Fruit fly (Drosophila melanogaster) whole organism, embryonic: ENCODE results near the gene CG3919.

Experiments used
- Abd-B ChIP-seq: fragments of 200-800 bp; sonication (Bioruptor generic); optimal IDR thresholded peaks from 2 replicates; lab custom pipeline; 2018; ENCODE audit warnings: missing biosample characterization, mild to moderate bottlenecking, missing genetic modification characterization, moderate library complexity
- Ada2b ChIP-seq: fragments of 200-800 bp; sonication (Bioruptor generic); IDR thresholded peaks from 2 replicates; pipeline ENCODE4 v1.3.6; 2022; ENCODE audit warnings: missing biosample characterization, missing genetic modification characterization
- Atf6 ChIP-seq: fragments of 200-800 bp; sonication (Bioruptor generic); IDR thresholded peaks from 2 replicates; pipeline ENCODE4 v1.3.6; 2022; ENCODE audit warnings: missing biosample characterization, missing genetic modification characterization
- B-H2 ChIP-seq: fragments of 200-800 bp; sonication (Bioruptor generic); optimal IDR thresholded peaks from 2 replicates; lab custom pipeline; 2018; ENCODE audit warnings: missing biosample characterization, mild to moderate bottlenecking, missing genetic modification characterization
- CG10654 ChIP-seq: fragments of 200-800 bp; sonication (Bioruptor generic); optimal IDR thresholded peaks from 2 replicates; lab custom pipeline; 2016; ENCODE audit warnings: missing biosample characterization, missing genetic modification characterization
- CG11504 ChIP-seq: fragments of 200-800 bp; sonication (Bioruptor generic); optimal IDR thresholded peaks from 3 replicates; lab custom pipeline; 2019; ENCODE audit warnings: missing biosample characterization, mild to moderate bottlenecking, missing genetic modification characterization, moderate library complexity
- CG12155 ChIP-seq: fragments of 200-800 bp; sonication (Bioruptor generic); optimal IDR thresholded peaks from 3 replicates; lab custom pipeline; 2016; ENCODE audit warnings: missing biosample characterization, missing genetic modification characterization
- CG12236 ChIP-seq: fragments of 200-800 bp; sonication (Bioruptor generic); optimal IDR thresholded peaks from 2 replicates; lab custom pipeline; 2016; ENCODE audit warnings: missing biosample characterization, missing genetic modification characterization
- CG14860 ChIP-seq: fragments of 200-800 bp; sonication (Bioruptor generic); IDR thresholded peaks from 3 replicates; pipeline ENCODE4 v1.3.6; 2022; ENCODE audit warnings: missing biosample characterization, missing genetic modification characterization; ENCODE audit not compliant: partially characterized antibody
- CG15601 ChIP-seq: fragments of 200-800 bp; sonication (Bioruptor generic); optimal IDR thresholded peaks from 3 replicates; lab custom pipeline; 2019; ENCODE audit warnings: missing biosample characterization, mild to moderate bottlenecking, missing genetic modification characterization, moderate library complexity
- CG16813 ChIP-seq: fragments of 200-800 bp; sonication (Bioruptor generic); IDR thresholded peaks from 3 replicates; pipeline ENCODE4 v1.3.6; 2022; ENCODE audit warnings: missing biosample characterization, missing genetic modification characterization; ENCODE audit not compliant: partially characterized antibody
- CG17328 ChIP-seq: fragments of 200-800 bp; sonication (Bioruptor generic); IDR thresholded peaks from 2 replicates; pipeline ENCODE4 v1.3.6; 2022; ENCODE audit warnings: missing biosample characterization, missing genetic modification characterization
- CG2129 ChIP-seq: fragments of 200-800 bp; sonication (Bioruptor generic); IDR thresholded peaks from 2 replicates; pipeline ENCODE4 v1.3.6; 2022; ENCODE audit warnings: missing biosample characterization, missing genetic modification characterization; ENCODE audit not compliant: partially characterized antibody
- CG2875 ChIP-seq: fragments of 200-800 bp; sonication (Bioruptor generic); optimal IDR thresholded peaks from 2 replicates; lab custom pipeline; 2017; ENCODE audit warnings: missing biosample characterization, mild to moderate bottlenecking, missing genetic modification characterization, missing genetic modification reagents
- CG4404 ChIP-seq: fragments of 200-800 bp; sonication (Bioruptor generic); IDR thresholded peaks from 2 replicates; pipeline ENCODE4 v1.3.6; 2022; ENCODE audit warnings: missing biosample characterization, missing genetic modification characterization
- CG4707 ChIP-seq: fragments of 200-800 bp; sonication (Bioruptor generic); optimal IDR thresholded peaks from 2 replicates; lab custom pipeline; 2018; ENCODE audit warnings: missing biosample characterization, mild to moderate bottlenecking, missing genetic modification characterization, moderate library complexity
- CG4730 ChIP-seq: fragments of 200-800 bp; sonication (Bioruptor generic); IDR thresholded peaks from 2 replicates; pipeline ENCODE4 v1.3.6; 2022; ENCODE audit warnings: missing biosample characterization, missing genetic modification characterization
- CG4820 ChIP-seq: fragments of 200-800 bp; sonication (Bioruptor generic); optimal IDR thresholded peaks from 3 replicates; lab custom pipeline; 2016; ENCODE audit warnings: missing biosample characterization, missing genetic modification characterization
- CG6689 ChIP-seq: fragments of 200-800 bp; sonication (Bioruptor generic); IDR thresholded peaks from 2 replicates; pipeline ENCODE4 v1.3.6; 2022; ENCODE audit warnings: missing biosample characterization, missing genetic modification characterization
- CG6765 ChIP-seq: fragments of 200-800 bp; sonication (Bioruptor generic); optimal IDR thresholded peaks from 3 replicates; lab custom pipeline; 2017; ENCODE audit warnings: missing biosample characterization, mild to moderate bottlenecking, missing genetic modification characterization
- CG7963 ChIP-seq: fragments of 200-800 bp; sonication (Bioruptor generic); IDR thresholded peaks from 3 replicates; pipeline ENCODE4 v1.3.6; 2022; ENCODE audit warnings: missing biosample characterization, missing genetic modification characterization; ENCODE audit not compliant: partially characterized antibody
- CG8089 ChIP-seq: fragments of 200-800 bp; sonication (Bioruptor generic); optimal IDR thresholded peaks from 3 replicates; lab custom pipeline; 2016; ENCODE audit warnings: missing biosample characterization, missing genetic modification characterization
- CG9437 ChIP-seq: fragments of 200-800 bp; sonication (Bioruptor generic); optimal IDR thresholded peaks from 2 replicates; lab custom pipeline; 2018; ENCODE audit warnings: missing biosample characterization, mild to moderate bottlenecking, missing genetic modification characterization
- CG9797 ChIP-seq: fragments of 200-800 bp; sonication (Bioruptor generic); optimal IDR thresholded peaks from 3 replicates; lab custom pipeline; 2018; ENCODE audit warnings: missing biosample characterization, mild to moderate bottlenecking, missing genetic modification characterization
- CG9876 ChIP-seq: fragments of 200-800 bp; sonication (Bioruptor generic); optimal IDR thresholded peaks from 2 replicates; lab custom pipeline; 2016; ENCODE audit warnings: missing biosample characterization, missing genetic modification characterization
- CTCF ChIP-seq: fragments of 200-800 bp; sonication (Bioruptor generic); optimal IDR thresholded peaks from 2 replicates; lab custom pipeline; 2017; ENCODE audit warnings: missing biosample characterization, mild to moderate bottlenecking, missing genetic modification characterization, moderate library complexity
- GATAe ChIP-seq: fragments of 200-800 bp; sonication (Bioruptor generic); conservative IDR thresholded peaks from 2 replicates; pipeline ENCODE4 v1.3.6; 2022; ENCODE audit warnings: missing biosample characterization, missing genetic modification characterization
- Lim3 ChIP-seq: fragments of 200-800 bp; sonication (Bioruptor generic); IDR thresholded peaks from 2 replicates; pipeline ENCODE4 v1.3.6; 2022; ENCODE audit warnings: missing biosample characterization, missing genetic modification characterization
- MBD-R2 ChIP-seq: fragments of 200-800 bp; sonication (Bioruptor generic); IDR thresholded peaks from 2 replicates; pipeline ENCODE4 v1.3.6; 2022; ENCODE audit warnings: missing biosample characterization, missing genetic modification characterization
- NFAT ChIP-seq: fragments of 200-800 bp; sonication (Bioruptor generic); IDR thresholded peaks from 2 replicates; pipeline ENCODE4 v1.3.6; 2022; ENCODE audit warnings: missing biosample characterization, missing genetic modification characterization
- Neu2 ChIP-seq: fragments of 200-800 bp; sonication (Bioruptor generic); optimal IDR thresholded peaks from 3 replicates; lab custom pipeline; 2016; ENCODE audit warnings: missing biosample characterization, missing genetic modification characterization, borderline replicate concordance
- Nf-YB ChIP-seq: fragments of 200-800 bp; sonication (Bioruptor generic); optimal IDR thresholded peaks from 3 replicates; lab custom pipeline; 2019; ENCODE audit warnings: missing biosample characterization, mild to moderate bottlenecking, missing genetic modification characterization, moderate library complexity
- Usf ChIP-seq: fragments of 200-800 bp; sonication (Bioruptor generic); optimal IDR thresholded peaks from 2 replicates; lab custom pipeline; 2017; ENCODE audit warnings: missing genotype, missing biosample characterization, missing genetic modification characterization
- ap ChIP-seq: fragments of 200-800 bp; sonication (Bioruptor generic); IDR thresholded peaks from 2 replicates; pipeline ENCODE4 v1.3.6; 2022; ENCODE audit warnings: missing biosample characterization, missing genetic modification characterization
- ato ChIP-seq: fragments of 200-800 bp; sonication (Bioruptor generic); IDR thresholded peaks from 2 replicates; pipeline ENCODE4 v1.3.6; 2022; ENCODE audit warnings: missing biosample characterization, missing genetic modification characterization; ENCODE audit not compliant: partially characterized antibody
- bcd ChIP-seq: fragments of 200-800 bp; sonication (Bioruptor generic); optimal IDR thresholded peaks from 2 replicates; lab custom pipeline; 2017; ENCODE audit warnings: missing biosample characterization, mild to moderate bottlenecking, missing genetic modification characterization
- crc ChIP-seq: fragments of 200-800 bp; sonication (Bioruptor generic); optimal IDR thresholded peaks from 2 replicates; lab custom pipeline; 2016; ENCODE audit warnings: missing biosample characterization, missing genetic modification characterization
- croc ChIP-seq: fragments of 200-800 bp; sonication (Bioruptor generic); conservative IDR thresholded peaks from 3 replicates; pipeline ENCODE4 v1.3.6; 2022; ENCODE audit warnings: missing biosample characterization, missing genetic modification characterization
- gce ChIP-seq: fragments of 200-800 bp; sonication (Bioruptor generic); IDR thresholded peaks from 3 replicates; pipeline ENCODE4 v1.3.6; 2022; ENCODE audit warnings: missing biosample characterization, missing genetic modification characterization
- h ChIP-seq: fragments of >200 bp; optimal IDR thresholded peaks from 2 replicates; lab custom pipeline; 2017
- hb ChIP-seq: fragments of 200-800 bp; sonication (Bioruptor generic); IDR thresholded peaks from 3 replicates; pipeline ENCODE4 v1.3.6; 2022; ENCODE audit warnings: missing biosample characterization, missing genetic modification characterization; ENCODE audit not compliant: partially characterized antibody
- jumu ChIP-seq: fragments of 200-800 bp; sonication (Bioruptor generic); optimal IDR thresholded peaks from 3 replicates; lab custom pipeline; 2016; ENCODE audit warnings: missing biosample characterization, missing genetic modification characterization
- kah ChIP-seq: fragments of 200-800 bp; sonication (Bioruptor generic); optimal IDR thresholded peaks from 2 replicates; lab custom pipeline; 2018; ENCODE audit warnings: missing biosample characterization, mild to moderate bottlenecking, missing genetic modification characterization
- prd ChIP-seq, 3 experiments: fragments of >200 bp in 2 of 3; fragments of 200-800 bp in 1 of 3; sonication (Bioruptor generic) in 1 of 3; optimal IDR thresholded peaks in 2 of 3; IDR thresholded peaks in 1 of 3; 2 replicates in 2 of 3; 3 replicates in 1 of 3; pipeline versions ENCODE4 v1.3.6 to Lab custom; 2017 to 2022; ENCODE audit warnings: missing biosample characterization in 1 of 3, missing genetic modification characterization in 1 of 3
- slbo ChIP-seq: fragments of 200-800 bp; sonication (Bioruptor generic); IDR thresholded peaks from 2 replicates; pipeline ENCODE4 v1.3.6; 2022; ENCODE audit warnings: missing biosample characterization, missing genetic modification characterization
- stc ChIP-seq: fragments of 200-800 bp; sonication (Bioruptor generic); IDR thresholded peaks from 2 replicates; pipeline ENCODE4 v1.3.6; 2022; ENCODE audit warnings: missing biosample characterization, missing genetic modification characterization
- tap ChIP-seq: fragments of 200-800 bp; optimal IDR thresholded peaks from 3 replicates; lab custom pipeline; 2019; ENCODE audit warnings: missing biosample characterization, mild to moderate bottlenecking, missing genetic modification characterization, moderate library complexity
- trh ChIP-seq: fragments of 200-800 bp; sonication (Bioruptor generic); optimal IDR thresholded peaks from 2 replicates; lab custom pipeline; 2016; ENCODE audit warnings: missing biosample characterization, missing genetic modification characterization
- tx ChIP-seq: fragments of 200-800 bp; sonication (Bioruptor generic); optimal IDR thresholded peaks from 2 replicates; lab custom pipeline; 2016; ENCODE audit warnings: missing biosample characterization, missing genetic modification characterization
- vnd ChIP-seq: fragments of 200-800 bp; sonication (Bioruptor generic); IDR thresholded peaks from 3 replicates; pipeline ENCODE4 v1.3.6; 2022; ENCODE audit warnings: missing biosample characterization, missing genetic modification characterization; ENCODE audit not compliant: partially characterized antibody
- vvl ChIP-seq: fragments of 200-800 bp; sonication (Bioruptor generic); IDR thresholded peaks from 2 replicates; pipeline ENCODE4 v1.3.6; 2022; ENCODE audit warnings: missing biosample characterization, missing genetic modification characterization
- zen ChIP-seq: fragments of 200-800 bp; sonication (Bioruptor generic); optimal IDR thresholded peaks from 3 replicates; lab custom pipeline; 2018; ENCODE audit warnings: missing biosample characterization, mild to moderate bottlenecking, missing genetic modification characterization, moderate library complexity

Gene CG3919

dm6 chr3L:14410892-14411291 is 466 bp downstream of the CG3919 start (continued):
- TF ChIP-seq Nf-YB (GFP tag; lab: Kevin White, UChicago): no peak
- TF ChIP-seq CG2875 (GFP tag; lab: Kevin White, UChicago): no peak
- TF ChIP-seq gce (GFP tag; lab: Robert Waterston, UW): no peak
- no peak for TF ChIP-seq kah (GFP tag; lab: Kevin White, UChicago)
- no peak for TF ChIP-seq hb (GFP tag; lab: Robert Waterston, UW)
- no peak for TF ChIP-seq Ada2b (GFP tag; lab: Robert Waterston, UW)
- peak; percentile 22 for TF ChIP-seq CG15601 (tag; lab: Kevin White, UChicago)
- no peak for TF ChIP-seq CG16813 (GFP tag; lab: Robert Waterston, UW)
- TF ChIP-seq vvl (GFP tag; lab: Robert Waterston, UW): no peak
- no peak for TF ChIP-seq jumu (GFP tag; lab: Kevin White, UChicago)
- no peak for TF ChIP-seq CG10654
- TF ChIP-seq zen (tag; lab: Kevin White, UChicago): no peak
- TF ChIP-seq MBD-R2: peak; percentile 3; the same call in 1 of the 2 replicates
- no peak for TF ChIP-seq vnd
- TF ChIP-seq prd (optimal IDR thresholded peaks at IDR 0.05; lab: Kevin White, UChicago): no peak
- peak; percentile 49; the same call in 2 of the 3 replicates for TF ChIP-seq prd (GFP tag; IDR thresholded peaks at IDR 0.05; lab: Robert Waterston, UW)
- no peak for TF ChIP-seq CG4404
- no peak for TF ChIP-seq CG7963
- TF ChIP-seq NFAT (GFP tag; lab: Robert Waterston, UW): no peak
- no peak for TF ChIP-seq CG4730
- no peak for TF ChIP-seq CG6765 (GFP tag; lab: Kevin White, UChicago)
- TF ChIP-seq CG9876: no peak
- no peak for TF ChIP-seq CG4707 (GFP tag; lab: Kevin White, UChicago)
- no peak for TF ChIP-seq Abd-B (GFP tag; lab: Kevin White, UChicago)
- TF ChIP-seq Usf (GFP tag; lab: Kevin White, UChicago): no peak
- peak; percentile 45; the same call in 1 of the 2 replicates for TF ChIP-seq stc (GFP tag; lab: Robert Waterston, UW)
- TF ChIP-seq CG9437 (GFP tag; lab: Kevin White, UChicago): no peak
- no peak for TF ChIP-seq B-H2
- TF ChIP-seq CG12236 (GFP tag; lab: Kevin White, UChicago): no peak
- TF ChIP-seq CG14860: no peak
- no peak for TF ChIP-seq CG9797
- TF ChIP-seq slbo (GFP tag; lab: Robert Waterston, UW): peak; percentile 39; the same call in 1 of the 2 replicates
- TF ChIP-seq trh (GFP tag; lab: Kevin White, UChicago): no peak
- no peak for TF ChIP-seq CG12155 (GFP tag; lab: Kevin White, UChicago)
- TF ChIP-seq croc: no peak
- TF ChIP-seq CG4820: no peak
- no peak for TF ChIP-seq GATAe
- TF ChIP-seq ap (GFP tag; lab: Robert Waterston, UW): no peak
- TF ChIP-seq Neu2: no peak
- TF ChIP-seq CG17328 (GFP tag; lab: Robert Waterston, UW): peak; percentile 72
- TF ChIP-seq h (lab: Kevin White, UChicago): no peak
- no peak for TF ChIP-seq Lim3 (GFP tag; lab: Robert Waterston, UW)
- TF ChIP-seq crc: no peak
- no peak for TF ChIP-seq ato (GFP tag; lab: Robert Waterston, UW)
- TF ChIP-seq CG11504: peak; percentile 25
- TF ChIP-seq tx (GFP tag; lab: Kevin White, UChicago): no peak
- TF ChIP-seq Atf6 (GFP tag; lab: Robert Waterston, UW): no peak
- TF ChIP-seq CG2129 (GFP tag; lab: Robert Waterston, UW): no peak
- peak; percentile 44 for TF ChIP-seq tap (tag; lab: Kevin White, UChicago)
- peak; percentile 47; the same call in 1 of the 2 replicates for TF ChIP-seq CG6689 (GFP tag; lab: Robert Waterston, UW)
- TF ChIP-seq bcd (GFP tag; lab: Kevin White, UChicago): peak; percentile 18
- TF ChIP-seq CTCF (GFP tag; lab: Kevin White, UChicago): no peak
- no peak for TF ChIP-seq CG8089
